Worm (Caenorhabditis elegans) whole organism, L1 larva: Measurements from ENCODE around the gene bath-46.
"Not testable (repeated sequence)": the region's sequence is repeated elsewhere in the genome, so short reads cannot be mapped to it uniquely, and the experiment has no call there.

Experiments used
- alr-1 ChIP-seq: fragments of 200-800 bp; sonication (Bioruptor generic); optimal IDR thresholded peaks from 2 replicates; lab custom pipeline; 2018; ENCODE audit warnings: borderline replicate concordance, mild to moderate bottlenecking, missing genetic modification characterization, missing compliant biosample characterization
- ama-1 ChIP-seq: fragments of 150-350 bp; optimal IDR thresholded peaks from 2 replicates; lab custom pipeline; 2014
- elt-2 ChIP-seq: sonication (generic microtip); optimal IDR thresholded peaks from 2 replicates; lab custom pipeline; 2016; ENCODE audit warnings: missing genetic modification characterization, mild to moderate bottlenecking, inconsistent platforms, missing compliant biosample characterization, missing genetic modification reagents
- fos-1 ChIP-seq: fragments of 150-350 bp; optimal IDR thresholded peaks from 2 replicates; lab custom pipeline; 2014; ENCODE audit warnings: missing biosample characterization, missing genetic modification characterization
- lin-39 ChIP-seq: fragments of 150-350 bp; optimal IDR thresholded peaks from 2 replicates; lab custom pipeline; 2014; ENCODE audit warnings: missing biosample characterization, missing genetic modification reagents, missing genetic modification characterization
- lir-3 ChIP-seq: sonication (generic microtip); optimal IDR thresholded peaks from 2 replicates; lab custom pipeline; 2016; ENCODE audit warnings: mild to moderate bottlenecking, missing genetic modification characterization, moderate library complexity, missing compliant biosample characterization; ENCODE audit not compliant: poor library complexity
- nhr-19 ChIP-seq: fragments of 200-800 bp; sonication (Bioruptor generic); conservative IDR thresholded peaks from 2 replicates; pipeline ENCODE4 v1.3.6; 2022; ENCODE audit warnings: missing genetic modification characterization, missing compliant biosample characterization
- unc-62 ChIP-seq: fragments of 150-350 bp; optimal IDR thresholded peaks from 2 replicates; lab custom pipeline; 2014; ENCODE audit warnings: missing biosample characterization, missing genetic modification reagents, missing genetic modification characterization
- ztf-11 ChIP-seq, 2 experiments: sonication (generic microtip); optimal IDR thresholded peaks; 2 replicates each; lab custom pipeline; 2016 to 2017; ENCODE audit warnings: missing genetic modification characterization in 2 of 2, missing biosample characterization in 1 of 2, missing compliant biosample characterization in 1 of 2

- not testable (repeated sequence) for TF ChIP-seq nhr-19 (GFP tag; lab: Robert Waterston, UW); lir-3 (tag; lab: Kevin White, UChicago); lin-39; alr-1 (tag; lab: Kevin White, UChicago); ztf-11 (tag; optimal IDR thresholded peaks at IDR 0.05; lab: Kevin White, UChicago); elt-2; ama-1; fos-1 (tag; lab: Kevin White, UChicago); unc-62
Measured at ce11 chrII:1627783-1628182, 30.1 kb downstream of the bath-46 start, which contains the start of gene C08E3.15.
